Fruit fly (Drosophila melanogaster): Measurements from ENCODE around the gene CG33253.
A peak's percentile ranks its signal among the peaks of the same experiment; 100 is the strongest.

The CG33253 gene

dm6 chrX:19146421-19146952 lies 36.7 kb upstream of the CG33253 start (continued):
- TF ChIP-seq Meics (GFP tag; optimal IDR thresholded peaks at IDR 0.05) (peak; percentile 23), fu2 (GFP tag; optimal IDR thresholded peaks at IDR 0.05) (peak; percentile 4), trh (GFP tag; optimal IDR thresholded peaks at IDR 0.05) (peak; percentile 16), CG2202 (tag; optimal IDR thresholded peaks at IDR 0.05) (no peak), CG10321 (GFP tag; IDR thresholded peaks at IDR 0.05) (peak; percentile 72), ssp (GFP tag; IDR thresholded peaks at IDR 0.05) (no peak), Stat92E (GFP tag; optimal IDR thresholded peaks at IDR 0.05) (no peak), Elba2 (GFP tag; optimal IDR thresholded peaks at IDR 0.05) (no peak), CG17328 (GFP tag; IDR thresholded peaks at IDR 0.05) (0 out of 2 replicates have a peak, but pooled peaks have one; percentile 12), CG4820 (GFP tag; optimal IDR thresholded peaks at IDR 0.05) (no peak), Eip74EF (GFP tag; optimal IDR thresholded peaks at IDR 0.05) (peak in 1 of 2 experiments; percentile 28), CG14965 (GFP tag; optimal IDR thresholded peaks at IDR 0.05; ENCODE audit: borderline replicate concordance) (no peak), CG1529 (GFP tag; optimal IDR thresholded peaks at IDR 0.05) (no peak), CG15479 (GFP tag; optimal IDR thresholded peaks at IDR 0.05) (peak; percentile 69), vvl (GFP tag; IDR thresholded peaks at IDR 0.05) (0 out of 2 replicates have a peak, but pooled peaks have one; percentile 24), psq (GFP tag; optimal IDR thresholded peaks at IDR 0.05) (no peak), lbe (GFP tag; optimal IDR thresholded peaks at IDR 0.05) (no peak), grau (tag; optimal IDR thresholded peaks at IDR 0.05) (no peak), Pdp1 (GFP tag; optimal IDR thresholded peaks at IDR 0.05) (peak; percentile 12 to 60), Dip3 (GFP tag; optimal IDR thresholded peaks at IDR 0.05) (peak; percentile 22), CG18619 (GFP tag; optimal IDR thresholded peaks at IDR 0.05) (no peak), CG14014 (GFP tag; IDR thresholded peaks at IDR 0.05) (peak; percentile 67; the same call in 1 of the 2 replicates), CG4424 (GFP tag; optimal IDR thresholded peaks at IDR 0.05) (peak; percentile 11), Dfd (GFP tag; optimal IDR thresholded peaks at IDR 0.05) (no peak), Ada2b (GFP tag; IDR thresholded peaks at IDR 0.05) (no peak), row (GFP tag; IDR thresholded peaks at IDR 0.05) (peak; percentile 78), Xrp1 (GFP tag; IDR thresholded peaks at IDR 0.05) (peak; percentile 52; the same call in 1 of the 2 replicates), Lpt (GFP tag; optimal IDR thresholded peaks at IDR 0.05) (no peak), pan (optimal IDR thresholded peaks at IDR 0.05) (no peak), pan (GFP tag; optimal IDR thresholded peaks at IDR 0.05 in 1 of 2, IDR thresholded peaks at IDR 0.05 in 1 of 2) (peak in 1 of 2 experiments; percentile 5), NFAT (GFP tag; IDR thresholded peaks at IDR 0.05) (no peak), PHDP (tag; optimal IDR thresholded peaks at IDR 0.05) (peak; percentile 14), tio (GFP tag; optimal IDR thresholded peaks at IDR 0.05) (peak; percentile 13), Hr3 (GFP tag; optimal IDR thresholded peaks at IDR 0.05) (peak; percentile 20), C15 (GFP tag; IDR thresholded peaks at IDR 0.05) (no peak), ERR (GFP tag; optimal IDR thresholded peaks at IDR 0.05) (no peak), CG10366 (GFP tag; IDR thresholded peaks at IDR 0.05) (no peak), Med (GFP tag) (peak; percentile 95), Dad (GFP tag; optimal IDR thresholded peaks at IDR 0.05) (peak; percentile 53), Ssrp (tag; optimal IDR thresholded peaks at IDR 0.05) (peak; percentile 17), CG18262 (tag; optimal IDR thresholded peaks at IDR 0.05) (peak; percentile 12), CG34224 (GFP tag; IDR thresholded peaks at IDR 0.05; ENCODE audit: partially characterized antibody) (no peak), mirr (GFP tag; optimal IDR thresholded peaks at IDR 0.05) (peak; percentile 61), HLH54F (GFP tag; optimal IDR thresholded peaks at IDR 0.05) (peak; percentile 8), CoRest (tag; optimal IDR thresholded peaks at IDR 0.05) (peak; percentile 17), h (optimal IDR thresholded peaks at IDR 0.05) (no peak), CG2129 (GFP tag; IDR thresholded peaks at IDR 0.05; ENCODE audit: partially characterized antibody) (no peak), bsh (GFP tag; optimal IDR thresholded peaks at IDR 0.05) (peak in 1 of 2 experiments; percentile 23), CG1832 (GFP tag; optimal IDR thresholded peaks at IDR 0.05) (peak; percentile 62), Hsf (GFP tag; optimal IDR thresholded peaks at IDR 0.05) (peak; percentile 43), CG34422 (GFP tag; IDR thresholded peaks at IDR 0.05) (no peak)

Measured in whole organism, embryonic.